Fruit fly (Drosophila melanogaster) whole organism, pupa: ENCODE measurements around the gene Best2.

Source experiments
- CG10348 ChIP-seq: fragments of 200-800 bp; sonication (Bioruptor generic); IDR thresholded peaks from 2 replicates; pipeline ENCODE4 v1.3.6; 2022; ENCODE audit warnings: missing biosample characterization, missing genetic modification characterization
- CG12605 ChIP-seq: fragments of 200-800 bp; sonication (Bioruptor generic); IDR thresholded peaks from 2 replicates; pipeline ENCODE4 v1.3.6; 2022; ENCODE audit warnings: missing biosample characterization, missing genetic modification characterization
- CG13204 ChIP-seq: fragments of 200-800 bp; sonication (Bioruptor generic); optimal IDR thresholded peaks from 2 replicates; lab custom pipeline; 2018; ENCODE audit warnings: missing biosample characterization, mild to moderate bottlenecking, missing genetic modification characterization, moderate library complexity
- CG14655 ChIP-seq: fragments of 200-800 bp; sonication (Bioruptor generic); optimal IDR thresholded peaks from 3 replicates; lab custom pipeline; 2017; ENCODE audit warnings: mild to moderate bottlenecking, missing biosample characterization, missing genetic modification reagents, missing genetic modification characterization
- CG15710 ChIP-seq: fragments of 200-800 bp; sonication (Bioruptor generic); optimal IDR thresholded peaks from 2 replicates; lab custom pipeline; 2018; ENCODE audit warnings: missing biosample characterization, mild to moderate bottlenecking, missing genetic modification characterization, moderate library complexity
- CG17806 ChIP-seq: fragments of 200-800 bp; sonication (Bioruptor generic); optimal IDR thresholded peaks from 2 replicates; lab custom pipeline; 2018; ENCODE audit warnings: missing biosample characterization, mild to moderate bottlenecking, missing genetic modification characterization, moderate library complexity
- CG32121 ChIP-seq: fragments of 200-800 bp; sonication (Bioruptor generic); IDR thresholded peaks from 2 replicates; pipeline ENCODE4 v1.3.6; 2022; ENCODE audit warnings: missing biosample characterization, missing genetic modification characterization
- CG34367 ChIP-seq: fragments of 200-800 bp; sonication (Bioruptor generic); optimal IDR thresholded peaks from 2 replicates; lab custom pipeline; 2018; ENCODE audit warnings: missing biosample characterization, mild to moderate bottlenecking, missing genetic modification characterization
- CG4496 ChIP-seq: fragments of 200-800 bp; sonication (Bioruptor generic); IDR thresholded peaks from 3 replicates; pipeline ENCODE4 v1.3.6; 2022; ENCODE audit warnings: missing biosample characterization, missing genetic modification characterization
- CG8159 ChIP-seq: fragments of 200-800 bp; sonication (Bioruptor generic); optimal IDR thresholded peaks from 3 replicates; lab custom pipeline; 2018; ENCODE audit warnings: missing biosample characterization, mild to moderate bottlenecking, missing genetic modification characterization, moderate library complexity
- CG8301 ChIP-seq: fragments of 200-800 bp; sonication (Bioruptor generic); optimal IDR thresholded peaks from 2 replicates; lab custom pipeline; 2018; ENCODE audit warnings: missing biosample characterization, mild to moderate bottlenecking, missing genetic modification characterization
- CG9948 ChIP-seq: fragments of 200-800 bp; sonication (Bioruptor generic); optimal IDR thresholded peaks from 2 replicates; lab custom pipeline; 2018; ENCODE audit warnings: missing biosample characterization, mild to moderate bottlenecking, missing genetic modification characterization, moderate library complexity
- D1 ChIP-seq: fragments of 200-800 bp; sonication (Bioruptor generic); optimal IDR thresholded peaks from 2 replicates; lab custom pipeline; 2018; ENCODE audit warnings: missing biosample characterization, mild to moderate bottlenecking, missing genetic modification characterization, moderate library complexity
- EcR ChIP-seq: fragments of 200-800 bp; sonication (Bioruptor generic); optimal IDR thresholded peaks from 3 replicates; lab custom pipeline; 2019; ENCODE audit warnings: missing biosample characterization, missing genetic modification characterization, mild to moderate bottlenecking, moderate library complexity, missing genetic modification reagents
- Ets98B ChIP-seq: fragments of 200-800 bp; sonication (Bioruptor generic); IDR thresholded peaks from 2 replicates; pipeline ENCODE4 v1.3.6; 2022; ENCODE audit warnings: missing biosample characterization, missing genetic modification characterization
- Pif1A ChIP-seq: fragments of 200-800 bp; sonication (Bioruptor generic); optimal IDR thresholded peaks from 3 replicates; lab custom pipeline; 2016; ENCODE audit warnings: missing biosample characterization, missing genetic modification characterization
- Pif1B ChIP-seq: fragments of 200-800 bp; sonication (Bioruptor generic); optimal IDR thresholded peaks from 3 replicates; lab custom pipeline; 2016; ENCODE audit warnings: missing biosample characterization, missing genetic modification characterization
- Snoo ChIP-seq: fragments of 200-800 bp; sonication (Bioruptor generic); optimal IDR thresholded peaks from 3 replicates; lab custom pipeline; 2017; ENCODE audit warnings: missing biosample characterization, mild to moderate bottlenecking, missing genetic modification characterization, inconsistent platforms
- fd96Ca ChIP-seq: fragments of 200-800 bp; sonication (Bioruptor generic); IDR thresholded peaks from 3 replicates; pipeline ENCODE4 v1.3.6; 2022; ENCODE audit warnings: missing biosample characterization, missing genetic modification characterization
- gl ChIP-seq: fragments of 200-800 bp; sonication (Bioruptor generic); optimal IDR thresholded peaks from 2 replicates; lab custom pipeline; 2018; ENCODE audit warnings: missing biosample characterization, mild to moderate bottlenecking, missing genetic modification characterization
- rn ChIP-seq: fragments of 200-800 bp; sonication (Bioruptor generic); IDR thresholded peaks from 2 replicates; pipeline ENCODE4 v1.3.6; 2022; ENCODE audit warnings: missing biosample characterization, missing genetic modification characterization

The Best2 gene

dm6 chr3L:6256408-6257188, at the start of gene Best2:
Gene Best2 (minus strand): TSS chr3L:6256665.
- TF ChIP-seq rn: peak; percentile 90
- peak; percentile 86 for TF ChIP-seq Ets98B (GFP tag; lab: Robert Waterston, UW)
- TF ChIP-seq fd96Ca (GFP tag; lab: Robert Waterston, UW): peak; percentile 47; the same call in 2 of the 3 replicates
- peak; percentile 92 for TF ChIP-seq CG4496 (GFP tag; lab: Robert Waterston, UW)
- TF ChIP-seq CG32121 (GFP tag; lab: Robert Waterston, UW): peak; percentile 95
- peak; percentile 81 for TF ChIP-seq CG34367
- TF ChIP-seq gl: peak; percentile 63
- TF ChIP-seq CG9948 (tag; lab: Kevin White, UChicago): peak; percentile 90
- peak; percentile 93 for TF ChIP-seq Snoo (tag; lab: Kevin White, UChicago)
- peak; percentile 2 for TF ChIP-seq EcR (GFP tag; lab: Kevin White, UChicago)
- peak; percentile 86 for TF ChIP-seq CG8301 (tag; lab: Kevin White, UChicago)
- TF ChIP-seq CG10348 (GFP tag; lab: Robert Waterston, UW): peak; percentile 79
- TF ChIP-seq Pif1A (GFP tag; lab: Kevin White, UChicago): peak; percentile 90
- TF ChIP-seq CG12605: peak; percentile 84
- peak; percentile 75 for TF ChIP-seq D1 (tag; lab: Kevin White, UChicago)
- TF ChIP-seq CG17806 (tag; lab: Kevin White, UChicago): peak; percentile 87
- peak; percentile 94 for TF ChIP-seq CG8159
- peak; percentile 92 for TF ChIP-seq CG15710 (tag; lab: Kevin White, UChicago)
- peak; percentile 92 for TF ChIP-seq CG14655 (GFP tag; lab: Kevin White, UChicago)
- peak; percentile 71 for TF ChIP-seq CG13204 (GFP tag; lab: Kevin White, UChicago)
- TF ChIP-seq Pif1B (GFP tag; lab: Kevin White, UChicago): peak; percentile 86

DNA sequence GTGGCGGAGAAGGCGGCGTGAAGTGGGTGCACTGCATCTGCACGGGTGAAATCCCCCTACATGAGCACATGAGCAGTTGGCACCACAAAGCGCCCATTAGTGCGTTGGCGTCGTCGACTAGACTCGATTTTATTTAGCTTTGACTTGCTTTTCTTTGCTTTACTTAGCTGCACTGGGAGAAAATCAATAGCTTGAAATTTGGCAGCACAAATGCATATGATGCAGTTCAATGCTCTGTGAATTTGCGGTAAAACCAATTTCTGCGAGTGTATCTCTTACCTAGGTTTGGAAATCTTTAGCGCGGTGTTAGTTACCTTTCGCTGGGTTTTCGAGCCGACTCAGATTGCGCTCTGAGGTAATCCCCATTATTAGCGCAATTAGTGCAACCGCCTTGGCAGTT, 48.4 kb upstream of the Best2 start:
- TF ChIP-seq CG10348 (GFP tag; lab: Robert Waterston, UW): no peak
- TF ChIP-seq CG12605: no peak
- peak; percentile 14 for TF ChIP-seq CG14655 (GFP tag; lab: Kevin White, UChicago)
- TF ChIP-seq CG32121 (GFP tag; lab: Robert Waterston, UW): 0 out of 2 replicates have a peak, but pooled peaks have one; percentile 11
- no peak for TF ChIP-seq CG8159
- peak; percentile 21; the same call in 1 of the 2 replicates for TF ChIP-seq Ets98B (GFP tag; lab: Robert Waterston, UW)
- TF ChIP-seq CG13204 (GFP tag; lab: Kevin White, UChicago): no peak
- peak; percentile 15 for TF ChIP-seq CG8301 (tag; lab: Kevin White, UChicago)

dm6 chr3L:6302500-6302899, 46.0 kb upstream of the Best2 start:
- peak; percentile 9 for TF ChIP-seq CG8159
- TF ChIP-seq EcR (GFP tag; lab: Kevin White, UChicago): no peak

dm6 chr3L:6296611-6297010, 40.1 kb upstream of the Best2 start:
- TF ChIP-seq rn (no peak), CG4496 (GFP tag; lab: Robert Waterston, UW) (no peak), Ets98B (GFP tag; lab: Robert Waterston, UW) (no peak), CG9948 (tag; lab: Kevin White, UChicago) (no peak), CG32121 (GFP tag; lab: Robert Waterston, UW) (no peak), fd96Ca (GFP tag; lab: Robert Waterston, UW) (no peak), CG14655 (GFP tag; lab: Kevin White, UChicago) (no peak), D1 (tag; lab: Kevin White, UChicago) (no peak), CG10348 (GFP tag; lab: Robert Waterston, UW) (no peak), gl (no peak), Pif1B (GFP tag; lab: Kevin White, UChicago) (no peak), Pif1A (GFP tag; lab: Kevin White, UChicago) (no peak), CG8301 (tag; lab: Kevin White, UChicago) (no peak), EcR (GFP tag; lab: Kevin White, UChicago) (no peak), CG15710 (tag; lab: Kevin White, UChicago) (no peak), CG8159 (no peak), CG12605 (no peak), CG17806 (tag; lab: Kevin White, UChicago) (no peak)
- TF ChIP-seq, all 21 proteins: peak for 0

DNA sequence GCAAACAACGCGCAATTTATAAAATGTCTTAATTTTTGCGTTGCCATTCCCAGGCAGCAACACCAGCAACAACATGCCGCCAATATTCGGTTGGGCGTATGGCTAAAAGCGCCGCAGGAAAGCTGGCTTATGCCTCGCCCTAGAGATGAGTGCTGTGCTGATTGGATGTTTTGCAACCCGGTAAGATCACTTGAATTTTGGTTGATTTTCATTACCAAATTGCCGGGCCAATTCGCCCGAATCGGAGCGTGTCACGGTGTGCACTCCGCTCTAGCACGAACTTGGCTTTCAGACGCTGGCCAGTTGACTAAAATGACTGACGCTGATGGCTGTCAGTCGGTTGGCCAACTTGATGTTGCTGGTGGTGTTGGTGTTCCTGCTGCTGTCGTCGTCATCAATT, 28.9 kb upstream of the Best2 start:
- no peak for TF ChIP-seq EcR (GFP tag; lab: Kevin White, UChicago)
- peak; percentile 66 for TF ChIP-seq Pif1A (GFP tag; lab: Kevin White, UChicago)
- no peak for TF ChIP-seq CG10348 (GFP tag; lab: Robert Waterston, UW)
- TF ChIP-seq CG12605: peak; percentile 31; the same call in 1 of the 2 replicates
- TF ChIP-seq CG9948 (tag; lab: Kevin White, UChicago): peak; percentile 20
- peak; percentile 29 for TF ChIP-seq Snoo (tag; lab: Kevin White, UChicago)
- peak; percentile 52 for TF ChIP-seq CG34367
- peak; percentile 45 for TF ChIP-seq CG13204 (GFP tag; lab: Kevin White, UChicago)
- TF ChIP-seq CG15710 (tag; lab: Kevin White, UChicago): peak; percentile 73
- peak; percentile 37; the same call in 1 of the 2 replicates for TF ChIP-seq rn
- TF ChIP-seq Ets98B (GFP tag; lab: Robert Waterston, UW): peak; percentile 72
- TF ChIP-seq CG8159: peak; percentile 60
- TF ChIP-seq CG8301 (tag; lab: Kevin White, UChicago): no peak
- no peak for TF ChIP-seq D1 (tag; lab: Kevin White, UChicago)
- TF ChIP-seq Pif1B (GFP tag; lab: Kevin White, UChicago): peak; percentile 40
- peak; percentile 53 for TF ChIP-seq CG17806 (tag; lab: Kevin White, UChicago)
- TF ChIP-seq CG14655 (GFP tag; lab: Kevin White, UChicago): peak; percentile 34
- TF ChIP-seq gl: peak; percentile 56
- TF ChIP-seq fd96Ca (GFP tag; lab: Robert Waterston, UW): peak; percentile 68
- peak; percentile 69; the same call in 1 of the 2 replicates for TF ChIP-seq CG32121 (GFP tag; lab: Robert Waterston, UW)
- peak; percentile 85 for TF ChIP-seq CG4496 (GFP tag; lab: Robert Waterston, UW)
